Fruit fly (Drosophila melanogaster): ENCODE data around the gene kuz.

The kuz gene

DNA sequence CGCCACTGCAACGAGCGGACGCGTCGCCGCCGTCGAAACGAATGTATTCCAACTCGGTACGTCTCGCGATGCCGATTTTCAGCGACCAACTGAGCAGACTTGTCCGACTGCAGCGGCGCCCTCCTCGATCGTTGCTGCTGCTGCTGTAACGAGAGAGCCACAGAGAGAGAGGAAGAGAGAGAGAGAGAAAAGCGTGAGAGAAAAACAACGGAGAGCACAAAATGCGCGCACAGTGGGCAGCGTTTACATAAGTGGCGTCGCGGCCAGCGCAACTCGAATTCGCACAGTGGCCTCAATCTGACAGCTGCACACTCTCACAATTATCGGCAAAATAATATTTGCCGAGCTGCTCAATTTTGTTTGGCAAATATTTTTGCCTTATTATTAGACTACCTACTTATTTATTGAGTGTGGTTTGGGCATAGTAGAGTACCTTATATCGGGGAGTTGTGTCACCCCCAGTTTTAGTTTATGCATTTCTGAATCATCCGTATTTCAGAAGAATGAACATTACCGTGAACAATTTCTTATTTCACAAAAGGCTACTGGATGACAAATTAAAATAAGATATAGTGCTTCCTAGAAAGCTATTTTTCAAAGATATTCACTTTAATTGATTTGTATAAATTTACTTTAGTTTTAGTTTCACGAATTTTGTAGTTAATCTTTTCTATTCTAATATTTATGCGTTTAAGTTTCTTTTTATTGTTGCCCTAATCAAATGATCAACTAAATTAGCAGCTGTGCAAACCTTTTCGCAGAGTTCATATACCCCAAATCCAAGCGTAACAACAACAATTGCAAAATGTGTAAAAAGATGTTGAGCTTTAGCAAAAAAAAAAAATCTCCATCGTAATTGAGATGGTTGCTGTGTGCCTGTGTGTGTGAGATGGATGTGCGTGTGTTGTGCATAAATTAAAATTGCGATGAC is 36.3 kb upstream of the kuz start (continued):
- TF ChIP-seq CG12769 (tag; optimal IDR thresholded peaks at IDR 0.05) (peak; percentile 64), ac (GFP tag; optimal IDR thresholded peaks at IDR 0.05) (no peak), run (tag; optimal IDR thresholded peaks at IDR 0.05) (no peak), az2 (GFP tag; optimal IDR thresholded peaks at IDR 0.05) (peak; percentile 55), slou (GFP tag; optimal IDR thresholded peaks at IDR 0.05) (no peak), HLH4C (GFP tag; IDR thresholded peaks at IDR 0.05; ENCODE audit: partially characterized antibody) (0 out of 3 replicates have a peak, but pooled peaks have one; percentile 44), CG14860 (GFP tag; IDR thresholded peaks at IDR 0.05; ENCODE audit: partially characterized antibody) (no peak), CG17568 (GFP tag; optimal IDR thresholded peaks at IDR 0.05) (peak; percentile 35), CG1233 (GFP tag; optimal IDR thresholded peaks at IDR 0.05) (peak; percentile 62), BtbVII (GFP tag; optimal IDR thresholded peaks at IDR 0.05) (peak; percentile 43), Med (GFP tag) (peak; percentile 90), z (GFP tag; IDR thresholded peaks at IDR 0.05) (peak; percentile 18; the same call in 1 of the 3 replicates), CG10366 (GFP tag; IDR thresholded peaks at IDR 0.05) (peak; percentile 66), Deaf1 (tag; optimal IDR thresholded peaks at IDR 0.05) (peak; percentile 74), dimm (GFP tag; IDR thresholded peaks at IDR 0.05) (no peak), CG10274 (GFP tag; optimal IDR thresholded peaks at IDR 0.05) (peak; percentile 97), CG14965 (GFP tag; optimal IDR thresholded peaks at IDR 0.05; ENCODE audit: borderline replicate concordance) (no peak), CG11695 (GFP tag; IDR thresholded peaks at IDR 0.05) (peak; percentile 39; the same call in 2 of the 3 replicates), CG11696 (GFP tag; IDR thresholded peaks at IDR 0.05) (peak; percentile 51; the same call in 1 of the 2 replicates), CG14667 (GFP tag; IDR thresholded peaks at IDR 0.05) (peak; percentile 49), CG32772 (GFP tag; IDR thresholded peaks at IDR 0.05) (no peak; the same call in 1 of the 2 replicates), fd64A (GFP tag; optimal IDR thresholded peaks at IDR 0.05) (no peak), Dek (tag; optimal IDR thresholded peaks at IDR 0.05) (no peak), CG8478 (optimal IDR thresholded peaks at IDR 0.05) (no peak), CG15269 (tag; optimal IDR thresholded peaks at IDR 0.05) (peak; percentile 43), CG17186 (GFP tag; optimal IDR thresholded peaks at IDR 0.05) (peak; percentile 51), Nf-YB (GFP tag; optimal IDR thresholded peaks at IDR 0.05) (no peak), org-1 (GFP tag; optimal IDR thresholded peaks at IDR 0.05) (peak; percentile 52), tna (GFP tag; IDR thresholded peaks at IDR 0.05; ENCODE audit: partially characterized antibody) (no peak), trh (GFP tag; optimal IDR thresholded peaks at IDR 0.05) (no peak), CG6654 (GFP tag; optimal IDR thresholded peaks at IDR 0.05) (peak; percentile 25), CG14710 (tag; optimal IDR thresholded peaks at IDR 0.05) (peak; percentile 31), bcd (GFP tag; optimal IDR thresholded peaks at IDR 0.05) (peak; percentile 74), Max (GFP tag; optimal IDR thresholded peaks at IDR 0.05) (peak; percentile 50), danr (GFP tag; IDR thresholded peaks at IDR 0.05) (peak; percentile 46; the same call in 1 of the 2 replicates), CG6765 (GFP tag; optimal IDR thresholded peaks at IDR 0.05) (peak; percentile 34), Doc3 (GFP tag; IDR thresholded peaks at IDR 0.05; ENCODE audit: partially characterized antibody) (0 out of 3 replicates have a peak, but pooled peaks have one; percentile 19), CG17829 (tag; optimal IDR thresholded peaks at IDR 0.05) (peak; percentile 62), CG11560 (tag; IDR thresholded peaks at IDR 0.05) (0 out of 3 replicates have a peak, but pooled peaks have one; percentile 13), sd (tag; optimal IDR thresholded peaks at IDR 0.05) (no peak), Hey (tag; optimal IDR thresholded peaks at IDR 0.05) (no peak), CG10321 (GFP tag; IDR thresholded peaks at IDR 0.05) (no peak), CG1529 (GFP tag; optimal IDR thresholded peaks at IDR 0.05) (peak; percentile 33), schlank (tag; optimal IDR thresholded peaks at IDR 0.05) (peak; percentile 3), crc (GFP tag; optimal IDR thresholded peaks at IDR 0.05) (peak; percentile 19), CG6854 (GFP tag; optimal IDR thresholded peaks at IDR 0.05) (no peak), tx (GFP tag; optimal IDR thresholded peaks at IDR 0.05) (peak; percentile 61), CG13894 (tag; optimal IDR thresholded peaks at IDR 0.05) (no peak)
